Worm (Caenorhabditis elegans) whole organism, L4 larva: ENCODE measurements around the gene znf-622.

Source experiments
- lin-15B ChIP-seq: fragments of 150-350 bp; sonication (generic microtip); optimal IDR thresholded peaks from 3 replicates; lab custom pipeline; 2014; ENCODE audit warnings: missing biosample characterization, missing genetic modification characterization
- lin-38 ChIP-seq: fragments of 200-800 bp; sonication (Bioruptor generic); IDR thresholded peaks from 2 replicates; pipeline ENCODE4 v1.3.6; 2022; ENCODE audit warnings: missing genetic modification reagents, missing genetic modification characterization, missing compliant biosample characterization
- nhr-102 ChIP-seq: sonication (generic microtip); optimal IDR thresholded peaks from 2 replicates; lab custom pipeline; 2016; ENCODE audit warnings: mild to moderate bottlenecking, missing genetic modification characterization, moderate library complexity, missing compliant biosample characterization
- nhr-48 ChIP-seq: sonication (generic microtip); optimal IDR thresholded peaks from 2 replicates; lab custom pipeline; 2016; ENCODE audit warnings: mild to moderate bottlenecking, missing genetic modification characterization, missing compliant biosample characterization
- tra-1 ChIP-seq: fragments of 200-800 bp; sonication (Bioruptor generic); IDR thresholded peaks from 2 replicates; pipeline ENCODE4 v1.3.6; 2022; ENCODE audit warnings: missing genetic modification reagents, missing genetic modification characterization, missing compliant biosample characterization
- unc-130 ChIP-seq: sonication (generic microtip); optimal IDR thresholded peaks from 2 replicates; lab custom pipeline; 2016; ENCODE audit warnings: missing genetic modification reagents, missing genetic modification characterization, missing compliant biosample characterization

The znf-622 gene

DNA sequence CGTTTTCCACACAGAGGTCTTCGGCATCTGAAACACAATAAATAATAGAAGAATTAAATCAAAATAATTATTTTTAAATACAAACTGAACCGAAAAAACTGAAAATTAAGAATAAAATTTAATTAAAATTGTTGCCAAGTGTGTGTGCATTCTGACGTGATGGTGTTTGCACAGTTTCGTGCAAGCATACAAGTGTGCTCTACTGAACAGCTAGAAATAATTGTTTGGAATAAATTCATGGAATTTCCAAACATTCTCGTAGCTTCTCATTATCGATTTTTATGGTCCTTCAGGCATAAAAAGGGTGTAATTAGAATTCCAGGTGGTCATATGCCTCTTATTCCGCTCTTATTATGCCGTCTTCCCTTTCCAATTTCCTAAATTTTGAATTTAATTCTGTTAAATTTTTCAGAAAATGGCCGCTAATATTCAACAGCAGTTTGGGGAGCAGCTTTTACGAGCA is 50.4 kb downstream of the znf-622 start, which contains the start of the genes mrps-17 and txdc-9 (continued):
- peak; percentile 93 for TF ChIP-seq lin-38 (GFP tag; lab: Robert Waterston, UW)
- TF ChIP-seq nhr-48 (tag; lab: Kevin White, UChicago) = no peak
- TF ChIP-seq lin-15B = no peak
- TF ChIP-seq unc-130 (GFP tag; lab: Kevin White, UChicago) = no peak
- TF ChIP-seq tra-1 (GFP tag; lab: Robert Waterston, UW) = no peak
- TF ChIP-seq nhr-102 (tag; lab: Kevin White, UChicago) = no peak
